Worm (Caenorhabditis elegans): ENCODE measurements around the gene B0432.7.

- TF ChIP-seq madf-8 (GFP tag; conservative IDR thresholded peaks at IDR 0.05) (peak; percentile 45), snpc-4 (GFP tag; optimal IDR thresholded peaks at IDR 0.05) (no peak), snpc-4 (tag; optimal IDR thresholded peaks at IDR 0.05) (no peak), hrde-1 (tag; optimal IDR thresholded peaks at IDR 0.05; ENCODE audit: borderline replicate concordance) (no peak), unc-62 (GFP tag; optimal IDR thresholded peaks at IDR 0.05) (no peak), let-526 (GFP tag; IDR thresholded peaks at IDR 0.05) (no peak)
Measured at ce11 chrII:220602-221001, 53.2 kb downstream of the B0432.7 start, which contains the start of gene ubxn-3.
